Worm (Caenorhabditis elegans): ENCODE data around the gene nas-31.

nas-31 gene

ce11 chrV:10883478-10883877 lies 38.2 kb downstream of the nas-31 start, which contains the start of gene F32D8.2:
Gene F32D8.2, plus strand, starts transcription at chrV:10883778.
- TF ChIP-seq jun-1 (tag; optimal IDR thresholded peaks at IDR 0.05) (no peak), egl-13 (tag; optimal IDR thresholded peaks at IDR 0.05) (no peak), lsy-2 (tag; optimal IDR thresholded peaks at IDR 0.05) (no peak), lin-39 (tag; optimal IDR thresholded peaks at IDR 0.05) (no peak), snu-23 (GFP tag; optimal IDR thresholded peaks at IDR 0.05) (no peak), nhr-76 (tag; optimal IDR thresholded peaks at IDR 0.05) (no peak), unc-30 (tag; optimal IDR thresholded peaks at IDR 0.05) (no peak), tlp-1 (tag; optimal IDR thresholded peaks at IDR 0.05) (no peak), sptf-1 (tag; optimal IDR thresholded peaks at IDR 0.05) (no peak), vab-15 (tag; optimal IDR thresholded peaks at IDR 0.05) (no peak), tbx-2 (tag; optimal IDR thresholded peaks at IDR 0.05) (no peak), nhr-11 (tag; optimal IDR thresholded peaks at IDR 0.05) (no peak)

DNA sequence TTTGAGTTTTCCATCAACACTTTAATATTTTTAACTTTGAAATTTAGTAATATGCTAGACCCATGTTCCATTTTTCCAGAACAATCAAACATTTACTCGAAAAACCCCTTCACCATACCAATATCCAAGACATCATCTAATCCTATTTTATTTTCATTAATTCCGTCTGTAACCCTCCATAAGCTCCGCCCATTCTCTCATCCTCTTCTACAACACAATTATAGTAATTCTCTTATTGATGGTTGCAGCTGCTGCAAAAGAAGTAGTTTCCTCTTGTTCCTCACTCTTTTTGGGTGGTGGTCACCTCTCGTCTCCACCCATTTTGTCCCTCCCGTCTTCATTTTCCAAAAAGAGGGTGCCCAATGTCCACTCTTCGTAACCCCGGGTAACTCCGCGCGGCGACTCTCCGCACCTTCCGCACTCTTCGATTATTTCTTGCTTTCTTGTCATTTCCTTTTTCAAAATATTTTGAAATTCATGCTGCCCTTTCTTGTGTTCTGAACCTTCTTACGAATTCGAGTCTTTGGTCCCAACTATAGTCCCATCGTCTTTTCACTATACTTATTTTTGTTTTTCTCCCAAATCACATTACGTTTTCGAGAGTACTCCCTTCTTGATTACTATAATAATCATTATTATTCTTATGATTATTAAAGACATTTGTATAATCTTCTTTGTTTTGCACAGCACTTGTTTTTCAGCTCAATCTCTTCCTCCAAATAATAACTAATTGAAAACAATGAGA lies 41.3 kb downstream of the nas-31 start, which contains the start of gene F32D8.1:
Gene F32D8.1 (plus strand): TSS at position 695 of the 745 bp plus-strand sequence.
- TF ChIP-seq ces-1 (GFP tag; optimal IDR thresholded peaks at IDR 0.05): no peak
- TF ChIP-seq Y116A8C.19 (tag; optimal IDR thresholded peaks at IDR 0.05; ENCODE audit: borderline replicate concordance): no peak
- TF ChIP-seq lin-14 (GFP tag; optimal IDR thresholded peaks at IDR 0.05): peak; percentile 2

ce11 chrV:10877808-10878600 lies 43.6 kb downstream of the nas-31 start:
- TF ChIP-seq blmp-1 (tag; optimal IDR thresholded peaks at IDR 0.05): peak; percentile 96
- peak; percentile 90 for TF ChIP-seq elt-2 (tag; optimal IDR thresholded peaks at IDR 0.05)
- TF ChIP-seq nhr-20 (tag; optimal IDR thresholded peaks at IDR 0.05): peak; percentile 51
- TF ChIP-seq lsy-2 (tag; optimal IDR thresholded peaks at IDR 0.05): peak in 1 of 2 experiments; percentile 0
- TF ChIP-seq F16B12.6 (tag; optimal IDR thresholded peaks at IDR 0.05): no peak
- peak; percentile 39 for TF ChIP-seq lin-14 (GFP tag; optimal IDR thresholded peaks at IDR 0.05)
- peak; percentile 2 for TF ChIP-seq fos-1 (tag; optimal IDR thresholded peaks at IDR 0.05)
- peak in 1 of 6 experiments; percentile 57 for TF ChIP-seq elt-3 (tag; optimal IDR thresholded peaks at IDR 0.05)
- peak; percentile 73 for TF ChIP-seq nhr-85 (tag)
- no peak for TF ChIP-seq mab-9 (GFP tag; IDR thresholded peaks at IDR 0.05)
- TF ChIP-seq ceh-88 (GFP tag; IDR thresholded peaks at IDR 0.05): no peak
- TF ChIP-seq nhr-11 (tag; optimal IDR thresholded peaks at IDR 0.05): no peak
- no peak for TF ChIP-seq irx-1 (tag; optimal IDR thresholded peaks at IDR 0.05)
- TF ChIP-seq mdl-1 (tag; optimal IDR thresholded peaks at IDR 0.05): peak in 1 of 2 experiments; percentile 32

- TF ChIP-seq alr-1 (tag; optimal IDR thresholded peaks at IDR 0.05; ENCODE audit: borderline replicate concordance) (no peak), unc-30 (tag; optimal IDR thresholded peaks at IDR 0.05) (no peak), irx-1 (tag; optimal IDR thresholded peaks at IDR 0.05) (no peak), lin-35 (GFP tag; optimal IDR thresholded peaks at IDR 0.05) (no peak), nhr-11 (tag; optimal IDR thresholded peaks at IDR 0.05) (no peak), F16B12.6 (tag; optimal IDR thresholded peaks at IDR 0.05) (no peak), nhr-84 (tag; optimal IDR thresholded peaks at IDR 0.05) (no peak), C34B4.2 (tag; optimal IDR thresholded peaks at IDR 0.05) (no peak), ces-1 (GFP tag; optimal IDR thresholded peaks at IDR 0.05) (no peak), pag-3 (tag; optimal IDR thresholded peaks at IDR 0.05; ENCODE audit: borderline replicate concordance, insufficient read depth) (no peak), fkh-8 (tag; optimal IDR thresholded peaks at IDR 0.05) (no peak), isw-1 (GFP tag; IDR thresholded peaks at IDR 0.05) (no peak), elt-3 (tag; optimal IDR thresholded peaks at IDR 0.05) (no peak), C04F5.9 (tag; optimal IDR thresholded peaks at IDR 0.05) (no peak), unc-62 (GFP tag; optimal IDR thresholded peaks at IDR 0.05) (no peak), mep-1 (tag; optimal IDR thresholded peaks at IDR 0.05) (no peak), efl-1 (optimal IDR thresholded peaks at IDR 0.05) (no peak), efl-1 (GFP tag; optimal IDR thresholded peaks at IDR 0.05 in 1 of 2) (no peak), ama-1 (optimal IDR thresholded peaks at IDR 0.05) (no peak), sup-37 (GFP tag; optimal IDR thresholded peaks at IDR 0.05) (no peak), egl-27 (tag; optimal IDR thresholded peaks at IDR 0.05) (no peak), blmp-1 (tag; optimal IDR thresholded peaks at IDR 0.05) (peak; percentile 29), ceh-8 (GFP tag; optimal IDR thresholded peaks at IDR 0.05) (no peak), Y116A8C.19 (tag; optimal IDR thresholded peaks at IDR 0.05; ENCODE audit: borderline replicate concordance) (no peak), egl-13 (tag; optimal IDR thresholded peaks at IDR 0.05) (no peak), nhr-71 (tag; optimal IDR thresholded peaks at IDR 0.05) (peak; percentile 22), xbp-1 (tag; optimal IDR thresholded peaks at IDR 0.05) (no peak)
These were observed 45.1 kb downstream of the nas-31 start for ce11 chrV:10876512-10876911.

Measured in whole organism, L1 larva.